Fruit fly (Drosophila melanogaster) S2 (cell line): ENCODE measurements around the gene apn.

Experiments
- CG8478 ChIP-seq: fragments of >200 bp; optimal IDR thresholded peaks from 2 replicates; lab custom pipeline; 2018

apn gene

DNA sequence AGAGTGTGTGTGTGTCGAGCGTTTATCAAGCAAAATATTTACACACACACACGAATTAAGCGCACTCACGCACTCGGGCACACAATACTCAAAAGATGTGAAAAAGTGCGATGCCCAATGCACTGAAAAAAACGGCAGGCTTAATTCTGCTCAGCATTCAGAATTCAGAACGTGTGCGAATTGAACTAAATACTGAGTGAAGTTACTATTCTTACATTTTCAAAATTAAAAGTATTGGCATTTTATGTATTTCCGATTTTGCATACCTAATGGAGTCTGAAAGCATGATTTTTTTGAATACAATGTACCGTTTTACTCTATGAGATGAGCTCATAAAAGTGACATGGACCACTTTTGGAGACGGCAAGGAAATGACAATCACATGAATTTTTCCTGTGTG, 31.5 kb downstream of the apn start:
- no peak for TF ChIP-seq CG8478

dm6 chr3R:13241726-13242125, 46.9 kb downstream of the apn start:
- no peak for TF ChIP-seq CG8478
